Worm (Caenorhabditis elegans): ENCODE results near the gene alh-10.
A peak's percentile ranks its signal among the peaks of the same experiment; 100 is the strongest.

The alh-10 gene

DNA sequence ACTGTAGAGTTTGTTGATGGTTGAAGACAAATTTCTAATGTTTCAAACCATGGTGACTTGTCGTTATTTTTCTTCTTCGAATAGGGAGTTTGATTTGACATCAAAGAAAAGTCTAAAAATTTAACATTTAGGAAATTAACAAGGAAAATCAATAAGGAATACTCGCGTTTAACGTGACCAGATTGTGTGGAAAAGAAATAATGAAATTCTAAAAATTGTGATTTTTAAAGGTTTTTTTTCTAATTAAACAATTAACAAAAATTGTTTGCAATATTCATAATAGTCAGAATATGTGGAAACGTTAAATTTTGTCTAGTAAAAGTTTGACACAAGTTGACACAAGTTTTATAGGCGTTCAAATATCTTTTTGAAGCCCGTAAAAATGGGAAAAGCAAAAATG, 44.2 kb upstream of the alh-10 start, which contains the start of gene C55B6.4:
Gene C55B6.4, minus strand, starts transcription at position 101 of the 400 bp plus-strand sequence.
- TF ChIP-seq zip-4 (GFP tag; optimal IDR thresholded peaks at IDR 0.05) (no peak), grh-1 (GFP tag; IDR thresholded peaks at IDR 0.05) (no peak), elt-3 (tag; optimal IDR thresholded peaks at IDR 0.05) (no peak), ceh-63 (GFP tag; optimal IDR thresholded peaks at IDR 0.05) (no peak)

- peak; percentile 86 for TF ChIP-seq nhr-237 (tag; optimal IDR thresholded peaks at IDR 0.05)
- no peak for TF ChIP-seq nhr-28 (tag; optimal IDR thresholded peaks at IDR 0.05)
- peak; percentile 86 for TF ChIP-seq nhr-11 (tag; optimal IDR thresholded peaks at IDR 0.05)
- TF ChIP-seq Y116A8C.19 (tag; optimal IDR thresholded peaks at IDR 0.05; ENCODE audit: borderline replicate concordance) = no peak
- TF ChIP-seq snu-23 (GFP tag; optimal IDR thresholded peaks at IDR 0.05) = peak; percentile 96
- no peak for TF ChIP-seq C34B4.2 (tag; optimal IDR thresholded peaks at IDR 0.05)
- TF ChIP-seq nhr-71 (tag; optimal IDR thresholded peaks at IDR 0.05) = peak; percentile 91
- TF ChIP-seq isw-1 (GFP tag; IDR thresholded peaks at IDR 0.05) = peak; percentile 40; the same call in 1 of the 2 replicates
- TF ChIP-seq vab-15 (tag; optimal IDR thresholded peaks at IDR 0.05) = peak; percentile 55
- no peak for TF ChIP-seq tlp-1 (tag; optimal IDR thresholded peaks at IDR 0.05)
- TF ChIP-seq lin-39 (tag; optimal IDR thresholded peaks at IDR 0.05) = peak; percentile 53
- peak; percentile 89 for TF ChIP-seq nhr-19 (GFP tag; conservative IDR thresholded peaks at IDR 0.05)
- TF ChIP-seq dpl-1 (GFP tag; optimal IDR thresholded peaks at IDR 0.05) = peak; percentile 11 to 41 (median 36)
- no peak for TF ChIP-seq ets-5 (GFP tag; IDR thresholded peaks at IDR 0.05)
- peak; percentile 89 for TF ChIP-seq grh-1 (GFP tag; IDR thresholded peaks at IDR 0.05)
- TF ChIP-seq mab-9 (GFP tag; IDR thresholded peaks at IDR 0.05) = no peak
- peak; percentile 66 to 70 for TF ChIP-seq efl-1 (optimal IDR thresholded peaks at IDR 0.05)
- TF ChIP-seq efl-1 (GFP tag; optimal IDR thresholded peaks at IDR 0.05 in 1 of 2) = peak in 1 of 2 experiments; percentile 92
- no peak for TF ChIP-seq unc-30 (tag; optimal IDR thresholded peaks at IDR 0.05)
- TF ChIP-seq unc-62 (GFP tag; optimal IDR thresholded peaks at IDR 0.05) = no peak
- TF ChIP-seq tbx-2 (tag; optimal IDR thresholded peaks at IDR 0.05) = peak; percentile 89
- peak; percentile 29 for TF ChIP-seq mef-2 (tag; optimal IDR thresholded peaks at IDR 0.05)
- peak in 1 of 2 experiments; percentile 80 for TF ChIP-seq ztf-11 (tag; optimal IDR thresholded peaks at IDR 0.05)
- peak; percentile 54 for TF ChIP-seq unc-130 (tag; optimal IDR thresholded peaks at IDR 0.05)
- no peak for TF ChIP-seq fkh-4 (tag; optimal IDR thresholded peaks at IDR 0.05; ENCODE audit: borderline replicate concordance)
- TF ChIP-seq nhr-84 (tag; optimal IDR thresholded peaks at IDR 0.05) = no peak
- TF ChIP-seq fkh-10 (GFP tag; optimal IDR thresholded peaks at IDR 0.05) = no peak
- peak in 1 of 2 experiments; percentile 80 for TF ChIP-seq mdl-1 (tag; optimal IDR thresholded peaks at IDR 0.05)
- TF ChIP-seq aha-1 (tag; optimal IDR thresholded peaks at IDR 0.05) = peak; percentile 7
- TF ChIP-seq lin-15B (tag; optimal IDR thresholded peaks at IDR 0.05) = no peak
- TF ChIP-seq pag-3 (tag; optimal IDR thresholded peaks at IDR 0.05; ENCODE audit: borderline replicate concordance, insufficient read depth) = no peak
- peak; percentile 46 for TF ChIP-seq snpc-4 (tag; optimal IDR thresholded peaks at IDR 0.05)
- TF ChIP-seq nhr-76 (tag; optimal IDR thresholded peaks at IDR 0.05) = no peak
- TF ChIP-seq alr-1 (tag; optimal IDR thresholded peaks at IDR 0.05; ENCODE audit: borderline replicate concordance) = no peak
- TF ChIP-seq egl-27 (tag; optimal IDR thresholded peaks at IDR 0.05) = peak in 1 of 2 experiments; percentile 59
- TF ChIP-seq ces-1 (GFP tag; optimal IDR thresholded peaks at IDR 0.05) = no peak
- TF ChIP-seq sup-37 (GFP tag; optimal IDR thresholded peaks at IDR 0.05) = peak; percentile 65
- peak; percentile 94 for TF ChIP-seq nhr-47 (tag; optimal IDR thresholded peaks at IDR 0.05)
- peak; percentile 83 for TF ChIP-seq lin-14 (GFP tag; optimal IDR thresholded peaks at IDR 0.05)
- peak; percentile 89 for TF ChIP-seq mep-1 (tag; optimal IDR thresholded peaks at IDR 0.05)
- TF ChIP-seq ama-1 (optimal IDR thresholded peaks at IDR 0.05) = no peak
- TF ChIP-seq xbp-1 (tag; optimal IDR thresholded peaks at IDR 0.05) = peak; percentile 94
- TF ChIP-seq ceh-8 (GFP tag; optimal IDR thresholded peaks at IDR 0.05) = peak; percentile 69
- peak; percentile 94 for TF ChIP-seq nhr-77 (tag; optimal IDR thresholded peaks at IDR 0.05)
- TF ChIP-seq ceh-82 (tag; optimal IDR thresholded peaks at IDR 0.05) = peak; percentile 42 to 82 (median 71)
- TF ChIP-seq nhr-85 (tag) = peak; percentile 96
- peak; percentile 97 for TF ChIP-seq C16A3.4 (tag; optimal IDR thresholded peaks at IDR 0.05)
- peak; percentile 79 for TF ChIP-seq aly-2 (tag; optimal IDR thresholded peaks at IDR 0.05)
Measured at ce11 chrX:7181627-7182026, 38.2 kb upstream of the alh-10 start.

Measured in whole organism, L1 larva.